Fruit fly (Drosophila melanogaster) Kc167 (cell line): ENCODE results near the gene CG2246.

Experiments
- Myc ChIP-seq: fragments of >200 bp; optimal IDR thresholded peaks from 2 replicates; lab custom pipeline; 2017; ENCODE audit warnings: missing external identifiers
- h ChIP-seq: fragments of >200 bp; optimal IDR thresholded peaks from 3 replicates; lab custom pipeline; 2018; ENCODE audit warnings: missing external identifiers
- psq ChIP-seq: fragments of >200 bp; optimal IDR thresholded peaks from 2 replicates; lab custom pipeline; 2017; ENCODE audit warnings: missing external identifiers
- ttk ChIP-seq: sonication (Bioruptor generic); optimal IDR thresholded peaks from 2 replicates; lab custom pipeline; 2017; ENCODE audit warnings: missing external identifiers

DNA sequence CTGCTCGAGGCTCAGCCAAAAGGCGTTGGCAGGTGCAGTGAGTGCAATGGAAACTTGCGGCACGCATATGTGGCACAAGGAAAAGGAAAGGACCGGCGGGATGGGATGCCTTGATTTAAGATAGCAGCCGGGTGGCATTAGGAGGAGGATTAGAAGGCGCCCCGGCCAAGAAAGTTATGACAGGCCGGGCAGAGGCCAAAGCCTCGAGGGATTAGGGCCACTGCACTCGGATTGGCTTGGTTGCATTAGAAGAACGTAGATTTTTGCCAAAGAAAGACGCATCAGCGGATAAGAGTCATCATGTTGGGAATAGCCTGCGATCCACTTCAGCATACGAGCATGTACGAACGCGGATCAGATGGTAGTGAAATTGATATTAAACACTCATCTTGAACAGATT, 4.6 kb downstream of the CG2246 start, which contains the start of gene CG31019:
- TF ChIP-seq h (lab: Kevin White, UChicago) = no peak
- no peak for TF ChIP-seq Myc (lab: Kevin White, UChicago)
- no peak for TF ChIP-seq psq (lab: Kevin White, UChicago)
- TF ChIP-seq ttk (lab: Kevin White, UChicago) = no peak
